Worm (Caenorhabditis elegans) whole organism, mixed stage, embryonic: ENCODE measurements around the gene F28H6.7.

Source experiments
- ceh-83 ChIP-seq: fragments of 200-800 bp; sonication (Bioruptor generic); optimal IDR thresholded peaks from 2 replicates; lab custom pipeline; 2018; ENCODE audit warnings: mild to moderate bottlenecking, missing genetic modification characterization, missing compliant biosample characterization
- ces-1 ChIP-seq: fragments of 150-350 bp; optimal IDR thresholded peaks from 2 replicates; lab custom pipeline; 2014; ENCODE audit warnings: missing biosample characterization, missing genetic modification reagents, missing genetic modification characterization
- elt-1 ChIP-seq: sonication (generic microtip); optimal IDR thresholded peaks from 2 replicates; lab custom pipeline; 2017; ENCODE audit warnings: missing genetic modification characterization, mild to moderate bottlenecking, missing compliant biosample characterization, antibody characterized with exemption, moderate library complexity, borderline replicate concordance; ENCODE audit not compliant: insufficient read depth
- ham-2 ChIP-seq: fragments of 200-800 bp; sonication (Bioruptor generic); optimal IDR thresholded peaks from 2 replicates; lab custom pipeline; 2018; ENCODE audit warnings: mild to moderate bottlenecking, missing genetic modification characterization, missing compliant biosample characterization
- hlh-1 ChIP-seq: fragments of 150-350 bp; optimal IDR thresholded peaks from 2 replicates; lab custom pipeline; 2014; ENCODE audit warnings: missing biosample characterization, missing genetic modification reagents, missing genetic modification characterization
- lsy-2 ChIP-seq: fragments of 150-350 bp; optimal IDR thresholded peaks from 2 replicates; lab custom pipeline; 2014; ENCODE audit warnings: missing biosample characterization, missing genetic modification characterization
- mep-1 ChIP-seq: fragments of 150-350 bp; optimal IDR thresholded peaks from 2 replicates; lab custom pipeline; 2017; ENCODE audit warnings: missing biosample characterization, missing genetic modification reagents, missing genetic modification characterization, inconsistent platforms
- nhr-237 ChIP-seq: fragments of 150-350 bp; optimal IDR thresholded peaks from 2 replicates; lab custom pipeline; 2014; ENCODE audit warnings: missing biosample characterization, missing genetic modification characterization
- nhr-28 ChIP-seq: fragments of 150-350 bp; optimal IDR thresholded peaks from 2 replicates; lab custom pipeline; 2014; ENCODE audit warnings: missing biosample characterization, missing genetic modification characterization
- nhr-76 ChIP-seq: sonication (generic microtip); optimal IDR thresholded peaks from 2 replicates; lab custom pipeline; 2017; ENCODE audit warnings: missing biosample characterization, missing genetic modification characterization
- snpc-4 ChIP-seq: fragments of 150-350 bp; optimal IDR thresholded peaks from 2 replicates; lab custom pipeline; 2014; ENCODE audit warnings: missing biosample characterization, missing genetic modification characterization
- tbx-8 ChIP-seq: fragments of 200-800 bp; sonication (Bioruptor generic); optimal IDR thresholded peaks from 2 replicates; lab custom pipeline; 2018; ENCODE audit warnings: mild to moderate bottlenecking, missing genetic modification characterization, moderate library complexity, missing compliant biosample characterization
- zip-8 ChIP-seq: fragments of 150-350 bp; optimal IDR thresholded peaks from 2 replicates; lab custom pipeline; 2014; ENCODE audit warnings: missing biosample characterization, missing genetic modification characterization
- ztf-11 ChIP-seq: fragments of 150-350 bp; optimal IDR thresholded peaks from 2 replicates; lab custom pipeline; 2014; ENCODE audit warnings: missing biosample characterization, missing genetic modification characterization

- TF ChIP-seq mep-1 (peak; percentile 86), zip-8 (tag; lab: Kevin White, UChicago) (no peak), ceh-83 (GFP tag; lab: Kevin White, UChicago) (no peak), tbx-8 (GFP tag; lab: Kevin White, UChicago) (peak; percentile 26), ces-1 (peak; percentile 39), nhr-76 (tag; lab: Kevin White, UChicago) (no peak), snpc-4 (tag; lab: Kevin White, UChicago) (no peak), ham-2 (GFP tag; lab: Kevin White, UChicago) (no peak), nhr-237 (tag; lab: Kevin White, UChicago) (peak; percentile 57), ztf-11 (tag; lab: Kevin White, UChicago) (no peak), lsy-2 (tag; lab: Kevin White, UChicago) (peak; percentile 72), elt-1 (tag; lab: Kevin White, UChicago) (no peak), nhr-28 (tag; lab: Kevin White, UChicago) (no peak), hlh-1 (tag; lab: Kevin White, UChicago) (peak; percentile 75)
These were observed 13.9 kb upstream of the F28H6.7 start, which contains the start of gene F16B12.6 for ce11 chrX:14101986-14102385.
